Worm (Caenorhabditis elegans): ENCODE data around the gene F18A11.3.
A peak's percentile ranks its signal among the peaks of the same experiment; 100 is the strongest.

DNA sequence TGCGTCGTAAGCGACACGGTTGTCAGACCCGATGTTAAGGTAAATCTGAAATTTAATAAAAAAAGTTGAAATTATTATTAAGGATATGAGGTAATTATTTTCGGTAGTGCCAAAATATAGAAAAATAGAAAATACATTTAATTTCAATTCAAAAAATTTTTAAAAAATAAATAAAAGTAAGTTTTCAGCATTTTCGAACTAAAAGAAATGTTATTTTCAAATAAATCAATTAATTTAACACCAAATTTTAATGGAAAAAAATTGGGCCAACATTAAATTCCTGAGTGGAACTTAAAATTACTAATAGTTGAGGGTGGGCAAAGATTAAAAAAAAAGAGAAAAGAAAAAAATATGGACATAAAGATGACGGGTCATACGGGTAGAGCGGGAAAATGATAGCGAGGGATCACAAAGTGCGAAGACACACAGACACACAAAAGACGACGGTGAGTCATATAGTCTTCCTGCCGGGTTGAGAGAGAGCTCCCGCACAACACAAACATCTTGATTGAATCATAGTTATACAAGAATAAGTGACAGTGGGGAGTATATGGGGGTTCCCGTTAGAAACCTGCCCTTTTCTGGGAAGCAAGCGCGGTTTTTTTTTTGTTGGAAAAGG is 10.7 kb downstream of the F18A11.3 start, which contains the start of gene max-2:
- no peak for TF ChIP-seq nhr-11 (tag; optimal IDR thresholded peaks at IDR 0.05)
- no peak for TF ChIP-seq nhr-25 (tag; optimal IDR thresholded peaks at IDR 0.05)
- TF ChIP-seq pha-4 (tag; optimal IDR thresholded peaks at IDR 0.05), result peak; percentile 63
- TF ChIP-seq nhr-77 (tag; optimal IDR thresholded peaks at IDR 0.05), result no peak
- TF ChIP-seq ceh-28 (tag; optimal IDR thresholded peaks at IDR 0.05), result no peak
- TF ChIP-seq nhr-12 (tag; optimal IDR thresholded peaks at IDR 0.05), result no peak
- TF ChIP-seq zag-1 (tag; optimal IDR thresholded peaks at IDR 0.05), result no peak
